Worm (Caenorhabditis elegans) whole organism, young adult: ENCODE data around the gene Y38E10A.33.

Experiments used
- D2030.7 ChIP-seq: fragments of 200-800 bp; sonication (Bioruptor generic); IDR thresholded peaks from 2 replicates; pipeline ENCODE4 v1.3.6; 2022; ENCODE audit warnings: missing genetic modification reagents, missing genetic modification characterization, missing compliant biosample characterization
- F22D6.2 ChIP-seq: sonication (generic microtip); optimal IDR thresholded peaks from 2 replicates; lab custom pipeline; 2016; ENCODE audit warnings: mild to moderate bottlenecking, missing genetic modification characterization, missing compliant biosample characterization
- F23B12.7 ChIP-seq: sonication (generic microtip); optimal IDR thresholded peaks from 2 replicates; lab custom pipeline; 2017; ENCODE audit warnings: missing genetic modification characterization, mild to moderate bottlenecking, missing compliant biosample characterization, antibody characterized with exemption, moderate library complexity; ENCODE audit not compliant: insufficient read depth
- F39B2.1 ChIP-seq: fragments of 200-800 bp; sonication (Bioruptor generic); IDR thresholded peaks from 2 replicates; pipeline ENCODE4 v1.3.6; 2022; ENCODE audit warnings: missing genetic modification reagents, missing genetic modification characterization, missing compliant biosample characterization
- F57C9.4 ChIP-seq: sonication (generic microtip); optimal IDR thresholded peaks from 2 replicates; lab custom pipeline; 2017; ENCODE audit warnings: mild to moderate bottlenecking, missing genetic modification characterization, missing compliant biosample characterization
- T07F8.4 ChIP-seq: sonication (generic microtip); optimal IDR thresholded peaks from 2 replicates; lab custom pipeline; 2016; ENCODE audit warnings: mild to moderate bottlenecking, missing genetic modification characterization, moderate library complexity, missing compliant biosample characterization
- Y53F4B.3 ChIP-seq: fragments of 200-800 bp; sonication (Bioruptor generic); IDR thresholded peaks from 2 replicates; pipeline ENCODE4 v1.3.6; 2022; ENCODE audit warnings: missing genetic modification reagents, missing genetic modification characterization, missing compliant biosample characterization
- Y79H2A.3 ChIP-seq: fragments of 200-800 bp; sonication (Bioruptor generic); conservative IDR thresholded peaks from 2 replicates; pipeline ENCODE4 v1.3.6; 2022; ENCODE audit warnings: missing genetic modification reagents, missing genetic modification characterization, missing compliant biosample characterization
- ZK185.1 ChIP-seq: sonication (generic microtip); optimal IDR thresholded peaks from 2 replicates; lab custom pipeline; 2016; ENCODE audit warnings: mild to moderate bottlenecking, missing genetic modification characterization, missing compliant biosample characterization; ENCODE audit not compliant: poor library complexity, severe bottlenecking
- akir-1 ChIP-seq: fragments of 200-800 bp; sonication (Bioruptor generic); optimal IDR thresholded peaks from 2 replicates; lab custom pipeline; 2018; ENCODE audit warnings: mild to moderate bottlenecking, missing genetic modification characterization, moderate library complexity, missing compliant biosample characterization
- atf-7 ChIP-seq: sonication (generic microtip); optimal IDR thresholded peaks from 2 replicates; lab custom pipeline; 2017; ENCODE audit warnings: mild to moderate bottlenecking, missing genetic modification characterization, missing compliant biosample characterization
- athp-1 ChIP-seq: sonication (generic microtip); optimal IDR thresholded peaks from 2 replicates; lab custom pipeline; 2017; ENCODE audit warnings: mild to moderate bottlenecking, missing genetic modification characterization, missing compliant biosample characterization
- attf-6 ChIP-seq: fragments of 200-800 bp; sonication (Bioruptor generic); IDR thresholded peaks from 2 replicates; pipeline ENCODE4 v1.3.6; 2022; ENCODE audit warnings: missing genetic modification reagents, missing genetic modification characterization, missing compliant biosample characterization
- cebp-1 ChIP-seq, 2 experiments: fragments of 200-800 bp in 1 of 2; sonication (Bioruptor generic) in 1 of 2; sonication (generic microtip) in 1 of 2; IDR thresholded peaks in 1 of 2; optimal IDR thresholded peaks in 1 of 2; 2 replicates each; pipeline versions ENCODE4 v1.3.6 to Lab custom; 2017 to 2022; ENCODE audit warnings: missing compliant biosample characterization in 2 of 2, missing genetic modification characterization in 2 of 2, mild to moderate bottlenecking in 1 of 2, missing genetic modification reagents in 1 of 2, moderate library complexity in 1 of 2
- cebp-2 ChIP-seq: fragments of 200-800 bp; sonication (Bioruptor generic); IDR thresholded peaks from 2 replicates; pipeline ENCODE4 v1.3.6; 2022; ENCODE audit warnings: missing genetic modification characterization, missing compliant biosample characterization
- egl-44 ChIP-seq: fragments of 200-800 bp; sonication (Bioruptor generic); IDR thresholded peaks from 2 replicates; pipeline ENCODE4 v1.3.6; 2022; ENCODE audit warnings: missing genetic modification reagents, missing genetic modification characterization, missing compliant biosample characterization
- hlh-12 ChIP-seq: sonication (generic microtip); optimal IDR thresholded peaks from 2 replicates; lab custom pipeline; 2016; ENCODE audit warnings: missing genetic modification characterization, missing compliant biosample characterization
- hmg-1.2 ChIP-seq: fragments of 200-800 bp; sonication (Bioruptor generic); IDR thresholded peaks from 2 replicates; pipeline ENCODE4 v1.3.6; 2022; ENCODE audit warnings: missing genetic modification reagents, missing genetic modification characterization, missing compliant biosample characterization
- hmg-20 ChIP-seq: fragments of 200-800 bp; sonication (Bioruptor generic); IDR thresholded peaks from 2 replicates; pipeline ENCODE4 v1.3.6; 2022; ENCODE audit warnings: missing genetic modification reagents, missing genetic modification characterization, missing compliant biosample characterization
- lag-1 ChIP-seq: fragments of 200-800 bp; sonication (Bioruptor generic); IDR thresholded peaks from 2 replicates; pipeline ENCODE4 v1.3.6; 2022; ENCODE audit warnings: missing genetic modification reagents, missing genetic modification characterization, missing compliant biosample characterization
- let-526 ChIP-seq: fragments of 200-800 bp; sonication (Bioruptor generic); IDR thresholded peaks from 2 replicates; pipeline ENCODE4 v1.3.6; 2022; ENCODE audit warnings: missing genetic modification reagents, missing genetic modification characterization, missing compliant biosample characterization
- lin-26 ChIP-seq: fragments of 200-800 bp; sonication (Bioruptor generic); IDR thresholded peaks from 2 replicates; pipeline ENCODE4 v1.3.6; 2022; ENCODE audit warnings: missing genetic modification reagents, missing genetic modification characterization, missing compliant biosample characterization
- lin-40 ChIP-seq: sonication (generic microtip); optimal IDR thresholded peaks from 2 replicates; lab custom pipeline; 2016; ENCODE audit warnings: missing genetic modification characterization, mild to moderate bottlenecking, missing compliant biosample characterization, missing genotype, missing genetic modification reagents
- madf-6 ChIP-seq: fragments of 200-800 bp; sonication (Bioruptor generic); IDR thresholded peaks from 2 replicates; pipeline ENCODE4 v1.3.6; 2022; ENCODE audit warnings: missing genetic modification reagents, missing genetic modification characterization, missing compliant biosample characterization
- mcd-1 ChIP-seq: fragments of 200-800 bp; sonication (Bioruptor generic); IDR thresholded peaks from 2 replicates; pipeline ENCODE4 v1.3.6; 2022; ENCODE audit warnings: missing genetic modification reagents, missing genetic modification characterization, missing compliant biosample characterization
- mel-28 ChIP-seq: sonication (generic microtip); optimal IDR thresholded peaks from 2 replicates; lab custom pipeline; 2016; ENCODE audit warnings: borderline replicate concordance, mild to moderate bottlenecking, missing genetic modification characterization, missing compliant biosample characterization
- mxl-1 ChIP-seq: sonication (generic microtip); optimal IDR thresholded peaks from 2 replicates; lab custom pipeline; 2016; ENCODE audit warnings: missing genetic modification characterization, missing compliant biosample characterization
- nhr-120 ChIP-seq: fragments of 200-800 bp; sonication (Bioruptor generic); IDR thresholded peaks from 2 replicates; pipeline ENCODE4 v1.3.6; 2022; ENCODE audit warnings: missing genetic modification characterization, missing compliant biosample characterization
- nhr-80 ChIP-seq: sonication (generic microtip); optimal IDR thresholded peaks from 2 replicates; lab custom pipeline; 2016; ENCODE audit warnings: missing genetic modification characterization, missing compliant biosample characterization
- pbrm-1 ChIP-seq: fragments of 200-800 bp; sonication (Bioruptor generic); IDR thresholded peaks from 2 replicates; pipeline ENCODE4 v1.3.6; 2022; ENCODE audit warnings: missing genetic modification reagents, missing genetic modification characterization, missing compliant biosample characterization
- rcor-1 ChIP-seq: fragments of 200-800 bp; sonication (Bioruptor generic); IDR thresholded peaks from 2 replicates; pipeline ENCODE4 v1.3.6; 2022; ENCODE audit warnings: missing genetic modification reagents, missing genetic modification characterization, missing compliant biosample characterization
- rec-8 ChIP-seq, 2 experiments: sonication (generic microtip); optimal IDR thresholded peaks; 2 replicates each; lab custom pipeline; 2016; ENCODE audit warnings: mild to moderate bottlenecking in 2 of 2, missing genetic modification characterization in 2 of 2, missing genetic modification reagents in 2 of 2, missing genotype in 2 of 2, missing biosample characterization in 1 of 2, missing compliant biosample characterization in 1 of 2, moderate library complexity in 1 of 2
- rpc-1 ChIP-seq, 2 experiments: fragments of 150-350 bp in 1 of 2; sonication (generic microtip) in 1 of 2; optimal IDR thresholded peaks; 2 replicates each; lab custom pipeline; 2014 to 2018; ENCODE audit warnings: missing biosample characterization in 1 of 2, missing genetic modification characterization in 1 of 2, missing genetic modification reagents in 1 of 2, missing genotype in 1 of 2
- sea-2 ChIP-seq: fragments of 200-800 bp; sonication (Bioruptor generic); IDR thresholded peaks from 2 replicates; pipeline ENCODE4 v1.3.6; 2022; ENCODE audit warnings: missing genetic modification characterization, missing compliant biosample characterization
- snpc-1.1 ChIP-seq: sonication (generic microtip); optimal IDR thresholded peaks from 2 replicates; lab custom pipeline; 2017; ENCODE audit warnings: missing genetic modification characterization, mild to moderate bottlenecking, missing compliant biosample characterization, antibody characterized with exemption, moderate library complexity, missing genotype, missing genetic modification reagents; ENCODE audit not compliant: insufficient read depth
- snpc-3.4 ChIP-seq: sonication (generic microtip); optimal IDR thresholded peaks from 2 replicates; lab custom pipeline; 2017; ENCODE audit warnings: missing genetic modification characterization, mild to moderate bottlenecking, missing compliant biosample characterization, antibody characterized with exemption, moderate library complexity, missing genotype, missing genetic modification reagents
- sptf-2 ChIP-seq: fragments of 200-800 bp; sonication (Bioruptor generic); optimal IDR thresholded peaks from 2 replicates; lab custom pipeline; 2018; ENCODE audit warnings: mild to moderate bottlenecking, missing genetic modification characterization, missing compliant biosample characterization
- tbp1 ChIP-seq: fragments of 200-800 bp; sonication (Bioruptor generic); optimal IDR thresholded peaks from 2 replicates; lab custom pipeline; 2018; ENCODE audit warnings: mild to moderate bottlenecking, missing genetic modification characterization, missing compliant biosample characterization
- tlf-1 ChIP-seq: fragments of 200-800 bp; sonication (Bioruptor generic); optimal IDR thresholded peaks from 2 replicates; lab custom pipeline; 2018; ENCODE audit warnings: mild to moderate bottlenecking, missing genetic modification characterization, missing compliant biosample characterization
- unc-130 ChIP-seq: sonication (generic microtip); optimal IDR thresholded peaks from 2 replicates; lab custom pipeline; 2016; ENCODE audit warnings: missing genetic modification reagents, missing genetic modification characterization, missing compliant biosample characterization
- zfh-2 ChIP-seq: fragments of 200-800 bp; sonication (Bioruptor generic); conservative IDR thresholded peaks from 2 replicates; pipeline ENCODE4 v1.3.6; 2022; ENCODE audit warnings: missing genetic modification reagents, missing genetic modification characterization, missing compliant biosample characterization
- zim-3 ChIP-seq: sonication (generic microtip); optimal IDR thresholded peaks from 2 replicates; lab custom pipeline; 2017; ENCODE audit warnings: mild to moderate bottlenecking, missing genetic modification characterization, moderate library complexity, missing compliant biosample characterization
- ztf-18 ChIP-seq: sonication (generic microtip); optimal IDR thresholded peaks from 2 replicates; lab custom pipeline; 2016; ENCODE audit warnings: missing genotype, mild to moderate bottlenecking, missing genetic modification characterization, missing compliant biosample characterization
- ztf-25 ChIP-seq: fragments of 200-800 bp; sonication (Bioruptor generic); IDR thresholded peaks from 2 replicates; pipeline ENCODE4 v1.3.6; 2022; ENCODE audit warnings: missing genetic modification reagents, missing genetic modification characterization, missing compliant biosample characterization
- ztf-3 ChIP-seq: fragments of 200-800 bp; sonication (Bioruptor generic); optimal IDR thresholded peaks from 2 replicates; lab custom pipeline; 2018; ENCODE audit warnings: mild to moderate bottlenecking, missing genetic modification characterization, missing compliant biosample characterization

The Y38E10A.33 gene

ce11 chrII:12677975-12678866 is 1.2 kb downstream of the Y38E10A.33 start (continued):
- TF ChIP-seq akir-1 (GFP tag; lab: Kevin White, UChicago) = no peak
- TF ChIP-seq pbrm-1 (GFP tag; lab: Robert Waterston, UW) = peak; percentile 63
- 0 out of 2 replicates have a peak, but pooled peaks have one; percentile 59 for TF ChIP-seq sea-2
- peak; percentile 78; the same call in 1 of the 2 replicates for TF ChIP-seq cebp-2 (GFP tag; lab: Robert Waterston, UW)
- peak; percentile 86 for TF ChIP-seq unc-130 (GFP tag; lab: Kevin White, UChicago)
- TF ChIP-seq rec-8 (tag; optimal IDR thresholded peaks at IDR 0.05; lab: Kevin White, UChicago) = peak; percentile 82 to 85
- TF ChIP-seq madf-6 = peak; percentile 71
- TF ChIP-seq F57C9.4 (tag; lab: Kevin White, UChicago) = no peak
- no peak for TF ChIP-seq lag-1
- no peak for TF ChIP-seq Y53F4B.3 (GFP tag; lab: Robert Waterston, UW)
- no peak for TF ChIP-seq F39B2.1 (GFP tag; lab: Robert Waterston, UW)
- TF ChIP-seq ZK185.1 = peak; percentile 72
- peak; percentile 44; the same call in 1 of the 2 replicates for TF ChIP-seq hmg-1.2 (GFP tag; lab: Robert Waterston, UW)
- TF ChIP-seq hlh-12 (tag; lab: Kevin White, UChicago) = no peak
- TF ChIP-seq mel-28 (tag; lab: Kevin White, UChicago) = no peak
- TF ChIP-seq Y79H2A.3 (GFP tag; lab: Robert Waterston, UW) = no peak
- peak; percentile 92 for TF ChIP-seq lin-26
- peak; percentile 10 for TF ChIP-seq zim-3
- TF ChIP-seq F23B12.7 = no peak
- peak; percentile 78 for TF ChIP-seq ztf-3 (GFP tag; lab: Kevin White, UChicago)
- TF ChIP-seq ztf-18 = peak; percentile 66
- peak; percentile 73 for TF ChIP-seq D2030.7 (GFP tag; lab: Robert Waterston, UW)
- peak; percentile 90 for TF ChIP-seq ztf-25 (GFP tag; lab: Robert Waterston, UW)
- TF ChIP-seq nhr-120 (GFP tag; lab: Robert Waterston, UW) = no peak
- no peak for TF ChIP-seq egl-44 (GFP tag; lab: Robert Waterston, UW)
- peak; percentile 92 for TF ChIP-seq tbp1 (GFP tag; lab: Kevin White, UChicago)
- TF ChIP-seq rcor-1 (GFP tag; lab: Robert Waterston, UW) = peak; percentile 56
- peak; percentile 21 for TF ChIP-seq snpc-1.1 (tag; lab: Kevin White, UChicago)
- TF ChIP-seq tlf-1 (GFP tag; lab: Kevin White, UChicago) = peak; percentile 68
- peak; percentile 79 for TF ChIP-seq lin-40 (tag; lab: Kevin White, UChicago)
- TF ChIP-seq let-526 = no peak
- TF ChIP-seq snpc-3.4 = peak; percentile 66
- peak; percentile 82 for TF ChIP-seq mxl-1
- TF ChIP-seq atf-7 (tag; lab: Kevin White, UChicago) = no peak
- TF ChIP-seq F22D6.2 = peak; percentile 26
- TF ChIP-seq sptf-2 = no peak
- no peak for TF ChIP-seq zfh-2 (GFP tag; lab: Robert Waterston, UW)
- no peak for TF ChIP-seq hmg-20 (GFP tag; lab: Robert Waterston, UW)
- peak; percentile 82 for TF ChIP-seq athp-1
- peak; percentile 3 for TF ChIP-seq nhr-80 (tag; lab: Kevin White, UChicago)
- TF ChIP-seq mcd-1 (GFP tag; lab: Robert Waterston, UW) = peak; percentile 97
- TF ChIP-seq T07F8.4 (tag; lab: Kevin White, UChicago) = peak; percentile 53
- 0 out of 2 replicates have a peak, but pooled peaks have one; percentile 28 for TF ChIP-seq attf-6
- TF ChIP-seq rpc-1 (optimal IDR thresholded peaks at IDR 0.05; lab: Kevin White, UChicago) = peak; percentile 77
- TF ChIP-seq rpc-1 (tag; optimal IDR thresholded peaks at IDR 0.05; lab: Kevin White, UChicago) = peak; percentile 95
- TF ChIP-seq cebp-1 (GFP tag; IDR thresholded peaks at IDR 0.05; lab: Robert Waterston, UW) = no peak
- TF ChIP-seq cebp-1 (tag; optimal IDR thresholded peaks at IDR 0.05; lab: Kevin White, UChicago) = peak; percentile 54
